Worm (Caenorhabditis elegans): ENCODE results near the gene cnd-1.

ce11 chrIII:5258918-5259317 lies 14.5 kb upstream of the cnd-1 start, which contains the start of gene gop-2:
- TF ChIP-seq ceh-9 (tag; optimal IDR thresholded peaks at IDR 0.05) = no peak
- no peak for TF ChIP-seq pag-3 (tag; optimal IDR thresholded peaks at IDR 0.05; ENCODE audit: borderline replicate concordance)
- no peak for TF ChIP-seq pqm-1 (tag; optimal IDR thresholded peaks at IDR 0.05)
- TF ChIP-seq ztf-16 (tag; optimal IDR thresholded peaks at IDR 0.05) = no peak
- no peak for TF ChIP-seq nfya-1 (tag; optimal IDR thresholded peaks at IDR 0.05)
- no peak for TF ChIP-seq pax-1 (tag; optimal IDR thresholded peaks at IDR 0.05)

Data from whole organism, late embryonic.